Fruit fly (Drosophila melanogaster) whole organism, embryonic: Measurements from ENCODE around the gene sle.

Experiments used
- Awh ChIP-seq: fragments of 200-800 bp; sonication (Bioruptor generic); IDR thresholded peaks from 2 replicates; pipeline ENCODE4, ENCODE4 v1.3.6; 2022; ENCODE audit warnings: missing biosample characterization, missing genetic modification characterization
- BEAF-32 ChIP-seq: fragments of 200-800 bp; sonication (Bioruptor generic); optimal IDR thresholded peaks from 3 replicates; lab custom pipeline; 2017; ENCODE audit warnings: missing biosample characterization, missing genetic modification characterization, mild to moderate bottlenecking, moderate library complexity, missing genetic modification reagents
- Bgb ChIP-seq: fragments of 200-800 bp; sonication (Bioruptor generic); IDR thresholded peaks from 2 replicates; pipeline ENCODE4 v1.3.6; 2022; ENCODE audit warnings: missing biosample characterization, missing genetic modification characterization; ENCODE audit not compliant: partially characterized antibody
- CG10543 ChIP-seq: fragments of 200-800 bp; sonication (Bioruptor generic); optimal IDR thresholded peaks from 3 replicates; lab custom pipeline; 2017; ENCODE audit warnings: missing biosample characterization, mild to moderate bottlenecking, missing genetic modification characterization, moderate library complexity
- CG11695 ChIP-seq: fragments of 200-800 bp; sonication (Bioruptor generic); IDR thresholded peaks from 3 replicates; pipeline ENCODE4 v1.3.6; 2022; ENCODE audit warnings: missing biosample characterization, missing genetic modification characterization
- CG12659 ChIP-seq: fragments of 200-800 bp; sonication (Bioruptor generic); optimal IDR thresholded peaks from 3 replicates; lab custom pipeline; 2017; ENCODE audit warnings: mild to moderate bottlenecking, missing biosample characterization, missing genetic modification reagents, missing genetic modification characterization
- CG13287 ChIP-seq: fragments of 200-800 bp; sonication (Bioruptor generic); IDR thresholded peaks from 2 replicates; pipeline ENCODE4 v1.3.6; 2022; ENCODE audit warnings: missing biosample characterization, missing genetic modification characterization; ENCODE audit not compliant: partially characterized antibody
- CG14860 ChIP-seq: fragments of 200-800 bp; sonication (Bioruptor generic); IDR thresholded peaks from 3 replicates; pipeline ENCODE4 v1.3.6; 2022; ENCODE audit warnings: missing biosample characterization, missing genetic modification characterization; ENCODE audit not compliant: partially characterized antibody
- CG1647 ChIP-seq: fragments of 200-800 bp; sonication (Bioruptor generic); optimal IDR thresholded peaks from 3 replicates; lab custom pipeline; 2016; ENCODE audit warnings: missing biosample characterization, missing genetic modification characterization
- CG16813 ChIP-seq: fragments of 200-800 bp; sonication (Bioruptor generic); IDR thresholded peaks from 3 replicates; pipeline ENCODE4 v1.3.6; 2022; ENCODE audit warnings: missing biosample characterization, missing genetic modification characterization; ENCODE audit not compliant: partially characterized antibody
- CG17186 ChIP-seq: fragments of 200-800 bp; sonication (Bioruptor generic); optimal IDR thresholded peaks from 3 replicates; lab custom pipeline; 2017; ENCODE audit warnings: missing biosample characterization, missing genetic modification reagents, missing genetic modification characterization
- CG17385 ChIP-seq: fragments of 200-800 bp; sonication (Bioruptor generic); optimal IDR thresholded peaks from 3 replicates; lab custom pipeline; 2018; ENCODE audit warnings: missing biosample characterization, mild to moderate bottlenecking, missing genetic modification characterization
- CG17612 ChIP-seq: fragments of 200-800 bp; sonication (Bioruptor generic); IDR thresholded peaks from 2 replicates; pipeline ENCODE4 v1.3.6; 2022; ENCODE audit warnings: missing biosample characterization, missing genetic modification characterization
- CG17912 ChIP-seq: fragments of 200-800 bp; sonication (Bioruptor generic); optimal IDR thresholded peaks from 2 replicates; lab custom pipeline; 2018; ENCODE audit warnings: missing biosample characterization, mild to moderate bottlenecking, missing genetic modification characterization
- CG18476 ChIP-seq: fragments of 200-800 bp; sonication (Bioruptor generic); optimal IDR thresholded peaks from 2 replicates; lab custom pipeline; 2016; ENCODE audit warnings: missing biosample characterization, mild to moderate bottlenecking, missing genetic modification characterization
- CG4617 ChIP-seq: fragments of 200-800 bp; sonication (Bioruptor generic); optimal IDR thresholded peaks from 3 replicates; lab custom pipeline; 2016; ENCODE audit warnings: missing biosample characterization, missing genetic modification characterization, borderline replicate concordance
- CG7963 ChIP-seq: fragments of 200-800 bp; sonication (Bioruptor generic); IDR thresholded peaks from 3 replicates; pipeline ENCODE4 v1.3.6; 2022; ENCODE audit warnings: missing biosample characterization, missing genetic modification characterization; ENCODE audit not compliant: partially characterized antibody
- CG9797 ChIP-seq: fragments of 200-800 bp; sonication (Bioruptor generic); optimal IDR thresholded peaks from 3 replicates; lab custom pipeline; 2018; ENCODE audit warnings: missing biosample characterization, mild to moderate bottlenecking, missing genetic modification characterization
- Dp ChIP-seq: fragments of 200-800 bp; sonication (Bioruptor generic); optimal IDR thresholded peaks from 2 replicates; lab custom pipeline; 2018; ENCODE audit warnings: missing biosample characterization, mild to moderate bottlenecking, missing genetic modification characterization, moderate library complexity
- Dref ChIP-seq: fragments of 200-800 bp; sonication (Bioruptor generic); IDR thresholded peaks from 2 replicates; pipeline ENCODE4 v1.3.6; 2022; ENCODE audit warnings: missing biosample characterization, missing genetic modification characterization
- E2f2 ChIP-seq: fragments of 200-800 bp; sonication (Bioruptor generic); IDR thresholded peaks from 2 replicates; pipeline ENCODE4 v1.3.6; 2022; ENCODE audit warnings: missing biosample characterization, missing genetic modification characterization
- Ets97D ChIP-seq: fragments of 200-800 bp; sonication (Bioruptor generic); optimal IDR thresholded peaks from 3 replicates; lab custom pipeline; 2016; ENCODE audit warnings: missing biosample characterization, missing genetic modification characterization
- HLH4C ChIP-seq: fragments of 200-800 bp; sonication (Bioruptor generic); IDR thresholded peaks from 3 replicates; pipeline ENCODE4 v1.3.6; 2022; ENCODE audit warnings: missing biosample characterization, missing genetic modification characterization; ENCODE audit not compliant: partially characterized antibody
- MBD-R2 ChIP-seq: fragments of 200-800 bp; sonication (Bioruptor generic); IDR thresholded peaks from 2 replicates; pipeline ENCODE4 v1.3.6; 2022; ENCODE audit warnings: missing biosample characterization, missing genetic modification characterization
- Myb ChIP-seq: fragments of 200-800 bp; sonication (Bioruptor generic); optimal IDR thresholded peaks from 2 replicates; lab custom pipeline; 2016; ENCODE audit warnings: missing biosample characterization, missing genetic modification characterization
- Neu2 ChIP-seq: fragments of 200-800 bp; sonication (Bioruptor generic); optimal IDR thresholded peaks from 3 replicates; lab custom pipeline; 2016; ENCODE audit warnings: missing biosample characterization, missing genetic modification characterization, borderline replicate concordance
- PHDP ChIP-seq: fragments of 200-800 bp; sonication (Bioruptor generic); optimal IDR thresholded peaks from 3 replicates; lab custom pipeline; 2018; ENCODE audit warnings: missing biosample characterization, mild to moderate bottlenecking, missing genetic modification characterization, moderate library complexity
- YL-1 ChIP-seq: fragments of 200-800 bp; sonication (Bioruptor generic); optimal IDR thresholded peaks from 3 replicates; lab custom pipeline; 2017; ENCODE audit warnings: missing biosample characterization, mild to moderate bottlenecking, missing genetic modification characterization
- amos ChIP-seq: fragments of 200-800 bp; sonication (Bioruptor generic); IDR thresholded peaks from 2 replicates; pipeline ENCODE4 v1.3.6; 2022; ENCODE audit warnings: missing biosample characterization, missing genetic modification characterization; ENCODE audit not compliant: partially characterized antibody
- ato ChIP-seq: fragments of 200-800 bp; sonication (Bioruptor generic); IDR thresholded peaks from 2 replicates; pipeline ENCODE4 v1.3.6; 2022; ENCODE audit warnings: missing biosample characterization, missing genetic modification characterization; ENCODE audit not compliant: partially characterized antibody
- ci ChIP-seq: fragments of 200-800 bp; sonication (Bioruptor generic); IDR thresholded peaks from 3 replicates; pipeline ENCODE4 v1.3.6; 2022; ENCODE audit warnings: missing biosample characterization, missing genetic modification characterization
- dmrt11E ChIP-seq: fragments of 200-800 bp; sonication (Bioruptor generic); optimal IDR thresholded peaks from 3 replicates; lab custom pipeline; 2018; ENCODE audit warnings: missing biosample characterization, mild to moderate bottlenecking, missing genetic modification characterization, moderate library complexity
- fu2 ChIP-seq: fragments of 200-800 bp; sonication (Bioruptor generic); optimal IDR thresholded peaks from 2 replicates; lab custom pipeline; 2016; ENCODE audit warnings: missing biosample characterization, missing genetic modification characterization
- knrl ChIP-seq: fragments of 200-800 bp; sonication (Bioruptor generic); IDR thresholded peaks from 3 replicates; pipeline ENCODE4 v1.3.6; 2022; ENCODE audit warnings: missing biosample characterization, missing genetic modification characterization; ENCODE audit not compliant: partially characterized antibody
- pan ChIP-seq, 4 experiments: fragments of >200 bp in 3 of 4; fragments of 200-800 bp in 1 of 4; sonication (Bioruptor generic) in 1 of 4; optimal IDR thresholded peaks in 3 of 4; IDR thresholded peaks in 1 of 4; 2 replicates each; pipeline versions ENCODE4 v1.3.6 to Lab custom; 2017 to 2022; ENCODE audit warnings: missing biosample characterization in 2 of 4, missing genetic modification characterization in 2 of 4, mixed read lengths in 1 of 4
- pb ChIP-seq: fragments of 200-800 bp; sonication (Bioruptor generic); optimal IDR thresholded peaks from 3 replicates; lab custom pipeline; 2016; ENCODE audit warnings: missing biosample characterization, missing genetic modification characterization
- pzg ChIP-seq: fragments of 200-800 bp; sonication (Bioruptor generic); optimal IDR thresholded peaks from 3 replicates; lab custom pipeline; 2018; ENCODE audit warnings: missing biosample characterization, mild to moderate bottlenecking, missing genetic modification characterization, moderate library complexity
- ranshi ChIP-seq: fragments of 200-800 bp; sonication (Bioruptor generic); IDR thresholded peaks from 2 replicates; pipeline ENCODE4 v1.3.6; 2022; ENCODE audit warnings: missing biosample characterization, missing genetic modification characterization
- sna ChIP-seq: fragments of 200-800 bp; sonication (Bioruptor generic); IDR thresholded peaks from 2 replicates; pipeline ENCODE4 v1.3.6; 2022; ENCODE audit warnings: missing biosample characterization, missing genetic modification characterization; ENCODE audit not compliant: partially characterized antibody
- stwl ChIP-seq: fragments of 200-800 bp; sonication (Bioruptor generic); optimal IDR thresholded peaks from 3 replicates; lab custom pipeline; 2018; ENCODE audit warnings: missing biosample characterization, mild to moderate bottlenecking, missing genetic modification characterization, moderate library complexity
- unc-4 ChIP-seq: fragments of 200-800 bp; sonication (Bioruptor generic); IDR thresholded peaks from 2 replicates; pipeline ENCODE4 v1.3.6; 2022; ENCODE audit warnings: missing biosample characterization, missing genetic modification characterization; ENCODE audit not compliant: partially characterized antibody
- vvl ChIP-seq: fragments of 200-800 bp; sonication (Bioruptor generic); IDR thresholded peaks from 2 replicates; pipeline ENCODE4 v1.3.6; 2022; ENCODE audit warnings: missing biosample characterization, missing genetic modification characterization
- zen ChIP-seq: fragments of 200-800 bp; sonication (Bioruptor generic); optimal IDR thresholded peaks from 3 replicates; lab custom pipeline; 2018; ENCODE audit warnings: missing biosample characterization, mild to moderate bottlenecking, missing genetic modification characterization, moderate library complexity
- zen2 ChIP-seq: fragments of 200-800 bp; sonication (Bioruptor generic); IDR thresholded peaks from 3 replicates; pipeline ENCODE4 v1.3.6; 2022; ENCODE audit warnings: missing biosample characterization, missing genetic modification characterization; ENCODE audit not compliant: partially characterized antibody
- zfh1 ChIP-seq: fragments of 200-800 bp; sonication (Bioruptor generic); IDR thresholded peaks from 3 replicates; pipeline ENCODE4 v1.3.6; 2022; ENCODE audit warnings: missing biosample characterization, missing genetic modification characterization

Gene sle

DNA sequence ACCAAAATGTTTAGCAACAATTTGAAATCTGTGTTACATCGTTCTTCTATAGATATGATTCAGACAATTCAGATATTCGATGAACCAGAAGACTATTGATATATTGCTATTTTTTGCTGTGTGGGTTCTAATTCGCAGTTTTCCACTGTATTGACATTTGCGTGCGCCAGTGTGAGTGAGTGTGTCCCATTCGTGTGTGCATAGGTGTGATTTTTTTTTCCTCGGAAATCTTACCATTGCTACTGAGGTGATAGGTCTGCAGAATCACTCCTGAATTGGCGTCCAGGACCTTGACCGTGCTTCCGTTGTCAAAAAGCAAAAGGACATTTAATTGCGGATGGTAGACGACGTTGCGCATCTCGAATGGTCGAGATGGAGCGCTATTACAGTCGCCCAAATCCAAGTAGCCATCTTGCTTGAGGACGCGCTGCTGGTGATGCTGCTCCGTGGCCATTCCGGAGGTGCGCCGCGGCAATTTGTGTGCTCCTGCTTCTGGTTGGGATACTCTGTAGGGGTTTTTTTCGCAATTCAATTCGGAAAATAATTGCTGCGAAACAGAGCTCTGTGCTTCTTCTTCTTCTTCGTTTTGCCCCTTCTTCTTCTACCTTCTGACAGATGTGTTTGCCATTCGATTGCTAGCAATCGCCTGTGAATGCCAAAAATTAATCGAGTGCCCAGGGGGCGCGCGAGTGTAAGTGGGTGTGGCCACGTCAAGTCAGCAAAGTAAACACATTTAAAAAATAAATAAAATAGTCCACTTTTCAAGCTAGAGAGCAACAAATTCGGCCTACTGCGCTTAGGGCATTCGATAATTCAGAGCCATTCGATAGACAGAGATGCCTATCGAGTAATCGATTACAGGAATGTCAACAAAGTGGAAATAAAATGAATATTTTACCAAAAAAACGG, 1.9 kb upstream of the sle start, which contains the start of the genes Bruce and CG12818 (continued):
- TF ChIP-seq vvl, result no peak
- TF ChIP-seq unc-4 (GFP tag; lab: Robert Waterston, UW), result peak; percentile 59
- TF ChIP-seq CG14860, result peak; percentile 90
- TF ChIP-seq CG16813 (GFP tag; lab: Robert Waterston, UW), result peak; percentile 86
- peak; percentile 71 for TF ChIP-seq knrl (GFP tag; lab: Robert Waterston, UW)
- TF ChIP-seq CG9797, result peak; percentile 17
- TF ChIP-seq Bgb, result peak; percentile 79
- TF ChIP-seq fu2 (GFP tag; lab: Kevin White, UChicago), result peak; percentile 15
- peak; percentile 59; the same call in 1 of the 2 replicates for TF ChIP-seq E2f2 (GFP tag; lab: Robert Waterston, UW)
- TF ChIP-seq Dp, result peak; percentile 50
- peak; percentile 70 for TF ChIP-seq stwl (tag; lab: Kevin White, UChicago)
- TF ChIP-seq pb (GFP tag; lab: Kevin White, UChicago), result no peak
- no peak for TF ChIP-seq CG10543 (GFP tag; lab: Kevin White, UChicago)
- TF ChIP-seq CG1647 (GFP tag; lab: Kevin White, UChicago), result no peak
- TF ChIP-seq PHDP (tag; lab: Kevin White, UChicago), result no peak
- TF ChIP-seq Ets97D (GFP tag; lab: Kevin White, UChicago), result peak; percentile 64
- no peak for TF ChIP-seq dmrt11E (tag; lab: Kevin White, UChicago)
- TF ChIP-seq CG13287 (GFP tag; lab: Robert Waterston, UW), result peak; percentile 82
- TF ChIP-seq CG17186, result peak; percentile 93
- TF ChIP-seq zfh1 (GFP tag; lab: Robert Waterston, UW), result no peak
- TF ChIP-seq ci (GFP tag; lab: Robert Waterston, UW), result 0 out of 3 replicates have a peak, but pooled peaks have one; percentile 55
- TF ChIP-seq CG4617, result peak; percentile 95
- peak; percentile 76 for TF ChIP-seq YL-1 (GFP tag; lab: Kevin White, UChicago)
- TF ChIP-seq Neu2, result peak; percentile 43
- no peak for TF ChIP-seq ranshi (GFP tag; lab: Robert Waterston, UW)
- peak; percentile 95 for TF ChIP-seq HLH4C (GFP tag; lab: Robert Waterston, UW)
- peak; percentile 91 for TF ChIP-seq CG7963
- TF ChIP-seq CG12659 (GFP tag; lab: Kevin White, UChicago), result peak; percentile 50
- peak; percentile 100 for TF ChIP-seq CG17385 (GFP tag; lab: Kevin White, UChicago)
- peak; percentile 60; the same call in 1 of the 3 replicates for TF ChIP-seq zen2 (GFP tag; lab: Robert Waterston, UW)
- no peak for TF ChIP-seq CG11695 (GFP tag; lab: Robert Waterston, UW)
- TF ChIP-seq ato (GFP tag; lab: Robert Waterston, UW), result peak; percentile 86
- no peak for TF ChIP-seq pan (optimal IDR thresholded peaks at IDR 0.05; lab: Kevin White, UChicago)
- TF ChIP-seq pan (GFP tag; optimal IDR thresholded peaks at IDR 0.05 in 1 of 2, IDR thresholded peaks at IDR 0.05 in 1 of 2), result peak in 1 of 2 experiments; percentile 5
- TF ChIP-seq Myb, result peak; percentile 74
- peak; percentile 89 for TF ChIP-seq Dref (GFP tag; lab: Robert Waterston, UW)
- TF ChIP-seq pzg (GFP tag; lab: Kevin White, UChicago), result peak; percentile 77
- no peak for TF ChIP-seq CG18476
- TF ChIP-seq zen (tag; lab: Kevin White, UChicago), result no peak
- TF ChIP-seq amos (GFP tag; lab: Robert Waterston, UW), result peak; percentile 59
- peak; percentile 53 for TF ChIP-seq BEAF-32 (GFP tag; lab: Kevin White, UChicago)
- TF ChIP-seq MBD-R2 (GFP tag; lab: Robert Waterston, UW), result peak; percentile 70; the same call in 1 of the 2 replicates
- TF ChIP-seq Awh, result no peak
- TF ChIP-seq CG17612 (GFP tag; lab: Robert Waterston, UW), result no peak
- peak; percentile 83 for TF ChIP-seq sna (GFP tag; lab: Robert Waterston, UW)
- peak; percentile 16 for TF ChIP-seq CG17912 (GFP tag; lab: Kevin White, UChicago)
